Worm (Caenorhabditis elegans) whole organism, midembryonic: ENCODE data around the gene Y17G9A.2.

Experiments used
- T22C8.4 ChIP-seq: fragments of 200-800 bp; sonication (Bioruptor generic); IDR thresholded peaks from 2 replicates; pipeline ENCODE4 v1.3.6; 2022; ENCODE audit warnings: missing genetic modification characterization, missing compliant biosample characterization
- cog-1 ChIP-seq: sonication (generic microtip); optimal IDR thresholded peaks from 2 replicates; lab custom pipeline; 2016; ENCODE audit warnings: missing genetic modification characterization, missing compliant biosample characterization
- flt-1 ChIP-seq: fragments of 200-800 bp; sonication (Bioruptor generic); IDR thresholded peaks from 2 replicates; pipeline ENCODE4 v1.3.6; 2022; ENCODE audit warnings: missing genetic modification characterization, missing compliant biosample characterization
- klf-2 ChIP-seq: fragments of 200-800 bp; sonication (Bioruptor generic); conservative IDR thresholded peaks from 2 replicates; pipeline ENCODE4 v1.3.6; 2022; ENCODE audit warnings: missing genetic modification reagents, missing genetic modification characterization, missing compliant biosample characterization
- med-1 ChIP-seq: sonication (generic microtip); optimal IDR thresholded peaks from 2 replicates; lab custom pipeline; 2017; ENCODE audit warnings: missing genetic modification characterization, mild to moderate bottlenecking, missing compliant biosample characterization, antibody characterized with exemption, missing genetic modification reagents; ENCODE audit not compliant: insufficient read depth
- ref-1 ChIP-seq: fragments of 200-800 bp; sonication (Bioruptor generic); conservative IDR thresholded peaks from 2 replicates; pipeline ENCODE4 v1.3.6; 2022; ENCODE audit warnings: missing genetic modification reagents, missing genetic modification characterization, missing compliant biosample characterization
- tab-1 ChIP-seq: fragments of 200-800 bp; sonication (Bioruptor generic); IDR thresholded peaks from 2 replicates; pipeline ENCODE4 v1.3.6; 2022; ENCODE audit warnings: missing genetic modification characterization, missing compliant biosample characterization
- ztf-23 ChIP-seq: fragments of 200-800 bp; sonication (Bioruptor generic); IDR thresholded peaks from 2 replicates; pipeline ENCODE4 v1.3.6; 2022; ENCODE audit warnings: missing genetic modification reagents, missing genetic modification characterization, missing compliant biosample characterization

- no peak for TF ChIP-seq klf-2
- TF ChIP-seq ztf-23 (GFP tag; lab: Robert Waterston, UW), result no peak
- TF ChIP-seq med-1 (GFP tag; lab: Kevin White, UChicago), result no peak
- no peak for TF ChIP-seq ref-1
- TF ChIP-seq T22C8.4 (GFP tag; lab: Robert Waterston, UW), result no peak
- TF ChIP-seq flt-1 (GFP tag; lab: Robert Waterston, UW), result no peak
- no peak for TF ChIP-seq tab-1
- TF ChIP-seq cog-1 (tag; lab: Kevin White, UChicago), result no peak
Measured at ce11 chrIV:4829641-4830040, 26.5 kb downstream of the Y17G9A.2 start.
